Fruit fly (Drosophila melanogaster): ENCODE results near the gene CG14671.

The CG14671 gene

DNA sequence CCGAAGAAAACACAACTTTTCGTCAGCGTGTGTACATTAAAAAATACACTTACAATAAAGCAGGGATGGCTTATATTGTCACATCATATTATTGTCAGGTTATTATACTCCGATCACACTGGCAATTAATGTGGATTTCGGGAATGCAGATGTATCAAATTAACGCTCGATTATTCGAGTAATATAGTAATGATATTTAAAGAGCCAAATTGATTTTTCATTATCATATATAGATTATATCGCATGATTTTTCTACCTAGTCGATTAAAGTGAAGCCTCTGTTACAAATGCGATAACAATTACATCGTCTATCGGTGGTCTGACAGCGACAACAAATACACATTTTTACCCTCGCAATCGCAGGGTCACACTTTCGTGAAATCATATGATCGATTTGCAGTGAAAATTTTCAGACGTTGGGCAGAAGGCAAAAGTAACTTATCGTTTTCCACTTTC is 26.8 kb upstream of the CG14671 start, which contains the start of the genes noi and Vha26 (continued):
- TF ChIP-seq Asciz (GFP tag; optimal IDR thresholded peaks at IDR 0.05) (no peak), CG11504 (tag; optimal IDR thresholded peaks at IDR 0.05) (no peak), sima (GFP tag; optimal IDR thresholded peaks at IDR 0.05) (no peak), caup (GFP tag; optimal IDR thresholded peaks at IDR 0.05; ENCODE audit: severe bottlenecking) (peak; percentile 31), Ets97D (GFP tag; optimal IDR thresholded peaks at IDR 0.05) (peak; percentile 77), oc (tag; optimal IDR thresholded peaks at IDR 0.05) (no peak), ERR (GFP tag; optimal IDR thresholded peaks at IDR 0.05) (no peak), Dll (GFP tag; IDR thresholded peaks at IDR 0.05; ENCODE audit: partially characterized antibody) (peak; percentile 62; the same call in 2 of the 4 replicates), CG10267 (tag; optimal IDR thresholded peaks at IDR 0.05) (peak; percentile 72), Dref (GFP tag; IDR thresholded peaks at IDR 0.05) (peak; percentile 73), btn (GFP tag; optimal IDR thresholded peaks at IDR 0.05) (no peak), bab2 (GFP tag; optimal IDR thresholded peaks at IDR 0.05) (peak; percentile 10), Fer1 (GFP tag; optimal IDR thresholded peaks at IDR 0.05) (peak; percentile 1), Optix (GFP tag; IDR thresholded peaks at IDR 0.05) (no peak), Neu2 (GFP tag; optimal IDR thresholded peaks at IDR 0.05; ENCODE audit: borderline replicate concordance) (no peak), klu (GFP tag; IDR thresholded peaks at IDR 0.05) (no peak; the same call in 1 of the 2 replicates), Bteb2 (GFP tag; optimal IDR thresholded peaks at IDR 0.05) (no peak), Drgx (GFP tag; IDR thresholded peaks at IDR 0.05) (no peak), Poxn (GFP tag; IDR thresholded peaks at IDR 0.05) (no peak), CG12155 (GFP tag; optimal IDR thresholded peaks at IDR 0.05) (peak; percentile 42), CG42726 (GFP tag; IDR thresholded peaks at IDR 0.05; ENCODE audit: partially characterized antibody) (no peak), CG10654 (GFP tag; optimal IDR thresholded peaks at IDR 0.05) (peak; percentile 33), slbo (GFP tag; IDR thresholded peaks at IDR 0.05) (peak; percentile 47), CG11093 (GFP tag; IDR thresholded peaks at IDR 0.05) (no peak), Hr3 (GFP tag; optimal IDR thresholded peaks at IDR 0.05) (peak; percentile 28), Lhr (GFP tag; optimal IDR thresholded peaks at IDR 0.05) (peak; percentile 56), corto (GFP tag; optimal IDR thresholded peaks at IDR 0.05) (no peak), Nf-YB (GFP tag; optimal IDR thresholded peaks at IDR 0.05) (no peak), CG6854 (GFP tag; optimal IDR thresholded peaks at IDR 0.05) (no peak), pum (GFP tag; optimal IDR thresholded peaks at IDR 0.05) (peak; percentile 34), CG34376 (GFP tag; optimal IDR thresholded peaks at IDR 0.05) (no peak), Meics (GFP tag; optimal IDR thresholded peaks at IDR 0.05) (peak; percentile 2), sisA (GFP tag; IDR thresholded peaks at IDR 0.05) (peak; percentile 31; the same call in 1 of the 2 replicates), MTF-1 (GFP tag; optimal IDR thresholded peaks at IDR 0.05; ENCODE audit: borderline replicate concordance) (no peak), CG8089 (GFP tag; optimal IDR thresholded peaks at IDR 0.05) (no peak), Taf1 (GFP tag; IDR thresholded peaks at IDR 0.05) (no peak), Mes4 (GFP tag; optimal IDR thresholded peaks at IDR 0.05) (peak; percentile 31), eyg (GFP tag; optimal IDR thresholded peaks at IDR 0.05) (no peak), CG7556 (GFP tag; optimal IDR thresholded peaks at IDR 0.05) (no peak), CG2889 (GFP tag; IDR thresholded peaks at IDR 0.05) (no peak), CG11247 (GFP tag; IDR thresholded peaks at IDR 0.05) (no peak), Hsf (GFP tag; optimal IDR thresholded peaks at IDR 0.05) (peak; percentile 38), gro (GFP tag; optimal IDR thresholded peaks at IDR 0.05) (no peak), Hr78 (GFP tag; optimal IDR thresholded peaks at IDR 0.05) (peak in 1 of 2 experiments; percentile 54), CG12659 (GFP tag; optimal IDR thresholded peaks at IDR 0.05) (peak; percentile 81), slp2 (GFP tag; optimal IDR thresholded peaks at IDR 0.05) (no peak), CG10147 (GFP tag; optimal IDR thresholded peaks at IDR 0.05) (no peak), zfh2 (GFP tag; optimal IDR thresholded peaks at IDR 0.05) (peak; percentile 59), her (GFP tag; optimal IDR thresholded peaks at IDR 0.05) (no peak), Adf1 (GFP tag; IDR thresholded peaks at IDR 0.05) (0 out of 2 replicates have a peak, but pooled peaks have one; percentile 24), Six4 (GFP tag; optimal IDR thresholded peaks at IDR 0.05) (no peak)
